Fruit fly (Drosophila melanogaster): ENCODE results near the gene CG10208.

The CG10208 gene

DNA sequence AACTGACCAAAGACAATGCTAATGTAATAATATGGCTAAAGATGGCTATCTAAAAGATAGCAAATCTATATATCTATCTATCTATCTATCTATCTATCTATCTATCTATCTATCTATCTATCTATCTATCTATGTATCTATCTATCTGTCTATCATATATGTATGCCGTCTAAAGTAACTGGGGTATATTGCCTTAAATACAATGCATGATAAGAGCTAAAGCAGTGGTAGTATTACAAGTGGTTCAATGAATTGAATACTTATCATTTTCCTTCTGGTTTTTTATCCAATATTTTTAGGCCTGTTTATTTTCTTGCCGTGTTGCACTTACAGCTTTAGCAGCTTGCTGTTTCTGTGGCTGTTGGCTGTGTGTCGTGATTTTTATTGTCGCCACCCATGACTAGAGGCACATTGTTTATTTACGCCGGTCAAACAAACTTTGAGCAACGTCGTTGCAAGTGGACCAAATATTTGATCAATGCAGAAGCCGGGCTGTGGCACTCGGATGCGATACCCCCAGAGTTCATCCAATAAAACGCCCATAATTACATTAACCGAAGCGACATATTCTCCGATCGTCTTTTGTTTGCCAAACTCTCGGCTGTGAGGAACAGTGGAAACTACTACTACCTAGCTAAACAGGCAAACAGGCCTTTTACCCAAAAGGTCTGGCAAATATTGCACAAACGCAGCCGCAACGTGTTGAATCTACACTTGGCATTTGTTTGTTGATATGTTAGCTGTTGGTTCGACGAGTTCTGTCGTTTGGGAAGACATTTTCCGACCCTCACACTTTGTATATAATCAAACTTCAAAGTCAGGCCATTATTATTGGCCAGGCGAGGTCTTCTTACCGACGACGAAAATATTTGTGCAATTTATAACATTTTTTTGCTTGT is 36.0 kb downstream of the CG10208 start (continued):
- TF ChIP-seq fd59A (GFP tag; optimal IDR thresholded peaks at IDR 0.05) (no peak), eg (GFP tag; IDR thresholded peaks at IDR 0.05) (no peak; the same call in 2 of the 3 replicates), Eip78C (GFP tag) (peak; percentile 61), Blimp-1 (GFP tag; optimal IDR thresholded peaks at IDR 0.05) (no peak), Sox15 (GFP tag; optimal IDR thresholded peaks at IDR 0.05) (no peak), pdm3 (GFP tag; optimal IDR thresholded peaks at IDR 0.05) (peak; percentile 16), fd85E (GFP tag; optimal IDR thresholded peaks at IDR 0.05) (no peak), CG11294 (GFP tag; IDR thresholded peaks at IDR 0.05) (no peak), CG8632 (GFP tag; optimal IDR thresholded peaks at IDR 0.05) (peak; percentile 41), Sox14 (GFP tag; optimal IDR thresholded peaks at IDR 0.05) (peak; percentile 11), vri (GFP tag; optimal IDR thresholded peaks at IDR 0.05) (no peak), Smox (GFP tag; optimal IDR thresholded peaks at IDR 0.05) (no peak), Hr38 (GFP tag; optimal IDR thresholded peaks at IDR 0.05) (no peak), CG6276 (GFP tag; optimal IDR thresholded peaks at IDR 0.05) (peak; percentile 47), svp (GFP tag) (no peak), CG1621 (tag; optimal IDR thresholded peaks at IDR 0.05) (no peak), Ets96B (tag; optimal IDR thresholded peaks at IDR 0.05) (peak; percentile 28), CG8119 (GFP tag; IDR thresholded peaks at IDR 0.05) (no peak), CG16779 (tag; optimal IDR thresholded peaks at IDR 0.05) (no peak), achi (GFP tag; optimal IDR thresholded peaks at IDR 0.05) (peak; percentile 55), CG6808 (GFP tag; optimal IDR thresholded peaks at IDR 0.05) (peak; percentile 55), CG7368 (GFP tag; optimal IDR thresholded peaks at IDR 0.05) (no peak), dac (GFP tag; optimal IDR thresholded peaks at IDR 0.05) (peak; percentile 1), Eip75B (GFP tag; optimal IDR thresholded peaks at IDR 0.05) (no peak), dsx (GFP tag; optimal IDR thresholded peaks at IDR 0.05; ENCODE audit: poor library complexity, severe bottlenecking) (no peak), Gug (GFP tag; IDR thresholded peaks at IDR 0.05) (no peak), OdsH (GFP tag; optimal IDR thresholded peaks at IDR 0.05) (peak; percentile 33), CG4318 (GFP tag; optimal IDR thresholded peaks at IDR 0.05) (peak; percentile 52), CG34406 (GFP tag; optimal IDR thresholded peaks at IDR 0.05) (peak; percentile 50), salr (GFP tag; optimal IDR thresholded peaks at IDR 0.05) (no peak), CG9139 (GFP tag; optimal IDR thresholded peaks at IDR 0.05) (peak; percentile 1), CG32006 (GFP tag; optimal IDR thresholded peaks at IDR 0.05) (peak; percentile 81), Eip93F (GFP tag; optimal IDR thresholded peaks at IDR 0.05) (no peak)

DNA sequence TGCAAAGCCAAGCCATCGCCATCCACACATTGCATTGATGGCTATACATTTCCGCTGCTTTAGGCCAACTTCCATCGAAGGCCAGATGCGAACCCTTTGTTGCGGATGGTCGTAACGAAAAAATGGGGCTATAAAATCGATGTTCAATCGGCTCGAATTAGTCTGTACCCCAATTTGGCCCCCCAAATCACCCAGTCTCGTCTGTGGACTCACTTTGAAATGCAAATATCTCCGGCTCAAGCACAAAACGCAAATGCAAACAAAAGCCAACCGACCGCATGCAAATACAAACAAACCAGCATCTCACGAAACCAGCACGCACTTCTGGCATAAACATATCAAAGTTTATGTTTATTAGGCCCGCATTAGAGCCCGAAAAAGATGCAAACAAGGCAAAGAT is 37.6 kb downstream of the CG10208 start:
- TF ChIP-seq fd59A (GFP tag; optimal IDR thresholded peaks at IDR 0.05) = no peak
- peak; percentile 56 for TF ChIP-seq fkh (GFP tag; optimal IDR thresholded peaks at IDR 0.05)

DNA sequence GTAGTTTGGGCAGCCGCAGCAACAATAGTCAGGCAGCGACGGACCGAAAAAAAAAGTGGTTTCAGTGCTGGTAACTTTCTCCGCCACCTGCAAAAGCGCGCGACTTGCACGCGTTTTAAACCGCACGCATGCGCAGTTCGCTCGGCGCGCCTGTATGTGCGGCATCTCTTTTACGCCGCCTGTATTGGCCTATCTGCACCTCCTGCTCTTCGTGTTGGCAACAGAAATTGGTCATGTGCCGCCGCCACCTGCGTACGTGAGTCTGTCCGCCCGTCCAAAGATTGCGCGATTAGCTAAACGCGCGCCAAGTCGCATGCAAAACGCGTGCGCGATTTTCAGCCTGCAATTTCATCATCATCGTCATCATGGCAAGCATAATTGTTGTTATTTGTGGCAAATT is 38.3 kb downstream of the CG10208 start:
- TF ChIP-seq Hr38 (GFP tag; optimal IDR thresholded peaks at IDR 0.05) (no peak), OdsH (GFP tag; optimal IDR thresholded peaks at IDR 0.05) (no peak), CG6163 (GFP tag; IDR thresholded peaks at IDR 0.05) (0 out of 3 replicates have a peak, but pooled peaks have one; percentile 10), Eip78C (GFP tag) (peak; percentile 36), cyc (GFP tag; optimal IDR thresholded peaks at IDR 0.05) (no peak), Ets21C (GFP tag; optimal IDR thresholded peaks at IDR 0.05) (no peak), ss (GFP tag; optimal IDR thresholded peaks at IDR 0.05) (peak in 1 of 2 experiments; percentile 11)

Measured in whole organism, prepupa.